Fruit fly (Drosophila melanogaster): ENCODE data around the gene CG8353.

Gene CG8353

DNA sequence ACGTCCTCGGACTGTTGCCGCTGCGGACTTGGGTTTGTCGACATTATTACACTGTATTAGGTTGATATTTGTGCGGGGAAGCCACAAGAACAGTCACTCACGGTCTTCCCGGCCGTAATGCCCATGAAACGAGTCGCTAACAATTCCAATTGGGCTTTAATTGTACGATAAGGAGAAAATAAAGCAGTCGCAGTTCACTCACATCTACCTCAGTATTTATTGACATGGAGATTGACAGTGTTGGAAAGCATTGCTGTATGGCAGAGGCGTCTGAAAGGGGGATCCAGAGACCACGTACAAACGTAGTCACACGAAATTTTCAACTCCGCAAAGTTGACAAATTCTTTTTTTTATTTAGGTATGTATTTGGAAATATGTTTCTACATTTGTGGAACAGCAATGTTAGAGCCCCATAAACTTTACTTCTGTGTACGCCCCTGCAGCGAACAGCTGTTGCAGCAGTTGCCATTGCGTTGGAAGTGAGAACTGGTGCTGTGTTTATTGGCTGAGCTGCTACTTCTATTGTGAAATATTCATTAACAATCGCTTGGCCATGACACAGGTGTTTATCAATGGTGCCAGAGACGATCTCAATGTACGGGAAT lies 1.1 kb upstream of the CG8353 start, which contains the start of the genes CG8372 and CG8360 (continued):
- TF ChIP-seq CG7928 (GFP tag; optimal IDR thresholded peaks at IDR 0.05) (peak; percentile 83), ro (GFP tag; IDR thresholded peaks at IDR 0.05) (peak; percentile 98), CG31388 (GFP tag; optimal IDR thresholded peaks at IDR 0.05) (peak; percentile 97), CG14667 (GFP tag; IDR thresholded peaks at IDR 0.05) (peak; percentile 99), phol (tag; optimal IDR thresholded peaks at IDR 0.05) (peak; percentile 99), jigr1 (GFP tag; IDR thresholded peaks at IDR 0.05) (peak; percentile 97), jumu (GFP tag; optimal IDR thresholded peaks at IDR 0.05) (peak; percentile 99), CG4854 (GFP tag; optimal IDR thresholded peaks at IDR 0.05) (peak; percentile 98), CG5245 (GFP tag; optimal IDR thresholded peaks at IDR 0.05) (peak; percentile 99), ara (GFP tag; IDR thresholded peaks at IDR 0.05) (peak; percentile 99), Doc3 (GFP tag; IDR thresholded peaks at IDR 0.05; ENCODE audit: partially characterized antibody) (peak; percentile 22; the same call in 1 of the 3 replicates), ttk (GFP tag; IDR thresholded peaks at IDR 0.05) (peak; percentile 99), CG32532 (GFP tag; IDR thresholded peaks at IDR 0.05) (peak; percentile 99), CG14860 (GFP tag; IDR thresholded peaks at IDR 0.05; ENCODE audit: partially characterized antibody) (no peak), ci (GFP tag; IDR thresholded peaks at IDR 0.05) (peak; percentile 99), tup (GFP tag; optimal IDR thresholded peaks at IDR 0.05) (peak; percentile 99), pb (GFP tag; optimal IDR thresholded peaks at IDR 0.05) (peak; percentile 99), CG34224 (GFP tag; IDR thresholded peaks at IDR 0.05; ENCODE audit: partially characterized antibody) (peak; percentile 42; the same call in 2 of the 3 replicates), mam (GFP tag; optimal IDR thresholded peaks at IDR 0.05) (peak; percentile 99), sob (GFP tag; IDR thresholded peaks at IDR 0.05) (peak; percentile 99), da (GFP tag; optimal IDR thresholded peaks at IDR 0.05) (peak; percentile 98), chm (GFP tag; IDR thresholded peaks at IDR 0.05) (peak; percentile 99), dati (GFP tag; IDR thresholded peaks at IDR 0.05) (peak; percentile 99), CG13775 (GFP tag; optimal IDR thresholded peaks at IDR 0.05) (peak; percentile 98), CG7357 (GFP tag; IDR thresholded peaks at IDR 0.05) (peak; percentile 95), Drgx (GFP tag; IDR thresholded peaks at IDR 0.05) (peak; percentile 99), CG12104 (GFP tag; optimal IDR thresholded peaks at IDR 0.05) (peak; percentile 97), abd-A (tag; optimal IDR thresholded peaks at IDR 0.05) (no peak), CG18619 (GFP tag; optimal IDR thresholded peaks at IDR 0.05) (peak; percentile 98), CG3838 (GFP tag; optimal IDR thresholded peaks at IDR 0.05) (peak; percentile 97), tgo (GFP tag; IDR thresholded peaks at IDR 0.05) (peak; percentile 99), Taf1 (GFP tag; IDR thresholded peaks at IDR 0.05) (peak; percentile 98), Ets97D (GFP tag; optimal IDR thresholded peaks at IDR 0.05) (peak; percentile 96), en (GFP tag; optimal IDR thresholded peaks at IDR 0.05) (peak; percentile 97), Gsc (GFP tag; IDR thresholded peaks at IDR 0.05) (peak; percentile 97), CG7987 (GFP tag; optimal IDR thresholded peaks at IDR 0.05) (peak; percentile 97), CG8388 (GFP tag; optimal IDR thresholded peaks at IDR 0.05) (peak; percentile 97), Max (GFP tag; optimal IDR thresholded peaks at IDR 0.05) (peak; percentile 99), CG2199 (GFP tag; IDR thresholded peaks at IDR 0.05) (peak; percentile 99), onecut (GFP tag; IDR thresholded peaks at IDR 0.05) (peak; percentile 96), CG1602 (GFP tag; optimal IDR thresholded peaks at IDR 0.05) (peak; percentile 99), gt (GFP tag; IDR thresholded peaks at IDR 0.05) (peak; percentile 97), CG1832 (GFP tag; optimal IDR thresholded peaks at IDR 0.05) (no peak), sr (GFP tag; IDR thresholded peaks at IDR 0.05) (peak; percentile 97), gem (tag; optimal IDR thresholded peaks at IDR 0.05) (peak; percentile 99), Mes4 (GFP tag; optimal IDR thresholded peaks at IDR 0.05) (peak; percentile 98), CG6254 (GFP tag; optimal IDR thresholded peaks at IDR 0.05) (peak; percentile 96), CG8924 (tag; optimal IDR thresholded peaks at IDR 0.05) (peak; percentile 98), lbe (GFP tag; optimal IDR thresholded peaks at IDR 0.05) (peak; percentile 99), danr (GFP tag; IDR thresholded peaks at IDR 0.05) (peak; percentile 98), CG4360 (GFP tag; IDR thresholded peaks at IDR 0.05) (peak; percentile 90)

All from whole organism, embryonic.